Fruit fly (Drosophila melanogaster) Kc167 (cell line): ENCODE measurements around the gene CG11964.

ENCODE experiments used
- Myc ChIP-seq: fragments of >200 bp; optimal IDR thresholded peaks from 2 replicates; lab custom pipeline; 2017; ENCODE audit warnings: missing external identifiers
- Sin3A ChIP-seq: fragments of >200 bp; optimal IDR thresholded peaks from 2 replicates; lab custom pipeline; 2018; ENCODE audit warnings: missing external identifiers
- h ChIP-seq: fragments of >200 bp; optimal IDR thresholded peaks from 3 replicates; lab custom pipeline; 2018; ENCODE audit warnings: missing external identifiers
- insv ChIP-seq: fragments of >200 bp; optimal IDR thresholded peaks from 3 replicates; lab custom pipeline; 2018; ENCODE audit warnings: missing external identifiers
- psq ChIP-seq: fragments of >200 bp; optimal IDR thresholded peaks from 2 replicates; lab custom pipeline; 2017; ENCODE audit warnings: missing external identifiers
- ttk ChIP-seq: sonication (Bioruptor generic); optimal IDR thresholded peaks from 2 replicates; lab custom pipeline; 2017; ENCODE audit warnings: missing external identifiers

CG11964 gene

DNA sequence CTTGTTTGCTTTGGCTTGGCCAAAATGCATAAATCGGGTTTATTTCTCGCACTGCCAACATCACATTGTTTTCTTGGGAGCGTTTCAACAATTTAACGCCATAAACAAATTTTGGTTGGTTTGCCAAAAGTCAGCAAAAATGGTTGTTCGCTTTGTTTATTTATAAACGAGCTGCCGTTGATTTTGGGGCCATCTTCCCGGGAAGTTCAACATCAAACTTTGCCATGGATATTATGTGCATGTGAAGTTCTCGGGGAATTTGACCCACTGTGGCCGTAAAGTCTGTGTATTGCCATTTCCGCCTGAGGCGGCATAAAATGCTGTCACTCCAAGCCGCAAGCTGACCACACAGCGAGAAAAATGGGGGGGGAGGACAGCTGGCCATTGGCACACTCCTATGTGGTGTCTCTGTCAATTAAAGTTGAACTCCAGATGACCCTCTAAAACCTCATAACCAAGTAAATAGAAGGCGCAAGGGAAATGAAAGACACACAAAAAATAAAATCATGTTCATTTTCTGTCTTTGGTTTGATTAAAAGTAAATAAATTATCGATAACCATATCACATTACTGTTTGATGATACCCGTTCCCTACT lies 20.9 kb downstream of the CG11964 start:
- TF ChIP-seq insv (no peak), psq (no peak), Myc (lab: Kevin White, UChicago) (no peak), Sin3A (lab: Kevin White, UChicago) (no peak), ttk (lab: Kevin White, UChicago) (no peak), h (lab: Kevin White, UChicago) (no peak)

dm6 chr3R:8922617-8923242 lies 22.1 kb downstream of the CG11964 start:
- TF ChIP-seq insv (no peak), Myc (lab: Kevin White, UChicago) (no peak), Sin3A (lab: Kevin White, UChicago) (no peak), psq (no peak), ttk (lab: Kevin White, UChicago) (no peak), h (lab: Kevin White, UChicago) (no peak)

- TF ChIP-seq psq (no peak), insv (no peak), ttk (lab: Kevin White, UChicago) (no peak), Myc (lab: Kevin White, UChicago) (no peak), h (lab: Kevin White, UChicago) (no peak), Sin3A (lab: Kevin White, UChicago) (no peak)
Measured at dm6 chr3R:8921880-8922279, 22.9 kb downstream of the CG11964 start.

DNA sequence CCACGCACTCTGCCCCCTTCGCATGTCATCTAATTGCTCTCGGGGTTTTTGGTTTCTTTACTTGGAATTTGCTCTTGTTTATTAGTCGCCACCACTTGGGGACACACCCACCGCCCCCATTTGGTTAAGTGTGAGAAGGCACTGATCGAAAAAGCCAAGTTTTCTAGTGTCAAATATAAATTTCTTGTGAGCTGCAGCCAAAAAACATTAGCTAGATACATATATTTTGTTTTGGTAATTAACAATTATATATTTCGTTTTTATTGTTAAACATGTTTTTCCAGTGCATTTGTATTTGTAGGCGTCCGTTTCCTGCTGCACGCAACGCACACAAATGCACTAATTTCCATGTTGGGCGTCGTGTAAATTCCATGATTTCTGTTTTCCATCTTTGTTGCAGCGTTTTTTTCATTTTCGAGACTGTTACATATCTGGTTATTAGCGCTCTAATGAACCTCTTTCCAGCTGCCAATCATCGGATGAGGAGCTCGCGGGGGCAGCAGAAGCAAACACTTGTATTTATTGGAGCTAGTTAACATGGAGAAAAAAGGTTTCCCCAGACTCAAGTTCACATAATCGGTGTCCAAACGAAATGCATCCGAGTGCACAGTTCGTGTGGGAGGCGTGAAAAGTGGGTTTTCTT lies 24.6 kb downstream of the CG11964 start:
- no peak for TF ChIP-seq Myc (lab: Kevin White, UChicago)
- no peak for TF ChIP-seq Sin3A (lab: Kevin White, UChicago)
- no peak for TF ChIP-seq ttk (lab: Kevin White, UChicago)
- no peak for TF ChIP-seq psq
- no peak for TF ChIP-seq h (lab: Kevin White, UChicago)
- no peak for TF ChIP-seq insv

dm6 chr3R:8918818-8919217 lies 26.0 kb downstream of the CG11964 start:
- no peak for TF ChIP-seq h (lab: Kevin White, UChicago)

DNA sequence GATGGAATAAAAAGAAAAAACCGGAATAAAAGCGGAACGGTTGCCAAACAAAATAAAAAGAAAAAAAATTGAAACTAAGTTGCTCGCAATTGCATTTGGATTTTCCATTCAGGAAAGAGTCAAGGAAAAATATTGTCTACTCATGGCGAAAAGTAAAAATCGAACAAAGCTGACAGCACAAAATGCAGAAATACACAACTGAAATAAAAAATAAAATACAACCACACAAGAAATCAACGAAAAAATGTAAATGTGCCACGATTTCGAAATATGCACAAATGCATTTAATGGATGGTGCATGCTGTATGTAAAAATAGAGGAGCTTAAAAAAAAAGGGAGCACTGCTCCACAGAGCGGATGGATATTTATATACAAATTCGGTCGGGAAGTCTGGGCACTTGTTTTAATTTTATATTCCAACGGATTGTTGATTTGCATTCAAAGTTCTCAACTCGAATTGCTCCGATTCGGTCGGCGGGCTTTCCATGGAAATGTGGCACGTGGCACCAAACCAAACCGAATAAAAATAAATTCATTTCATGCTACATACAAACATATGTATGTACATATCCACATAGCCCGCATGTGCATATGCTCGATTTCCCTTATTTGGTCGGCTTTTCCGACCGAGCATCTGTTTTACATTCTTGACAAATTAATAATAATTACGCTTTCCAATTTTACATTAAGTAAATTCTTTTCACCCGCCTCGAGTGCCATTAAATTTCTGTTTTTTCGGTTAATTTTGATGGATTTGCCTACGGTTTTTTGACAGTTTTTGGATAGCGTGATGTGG lies 29.1 kb downstream of the CG11964 start:
- no peak for TF ChIP-seq insv
- TF ChIP-seq Sin3A (lab: Kevin White, UChicago): no peak

DNA sequence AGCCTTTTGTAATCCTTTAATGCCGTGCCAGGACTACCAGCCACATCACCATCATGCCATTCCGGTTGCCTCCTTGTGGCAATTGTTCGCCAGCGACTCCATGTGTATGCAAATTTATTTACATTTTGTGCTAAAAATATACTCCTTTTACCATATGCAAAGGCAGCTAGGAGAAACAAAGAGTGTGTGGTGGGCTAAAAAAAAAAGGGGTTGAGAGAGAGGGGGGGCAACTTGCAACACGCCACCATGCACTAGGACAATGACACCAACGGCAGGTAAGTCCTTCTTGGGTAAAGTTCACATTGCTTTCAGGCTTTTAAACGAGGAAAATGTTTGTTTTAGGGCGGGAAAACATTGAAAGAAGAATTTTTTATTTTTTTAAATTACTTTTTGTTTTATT lies 29.9 kb downstream of the CG11964 start:
- TF ChIP-seq Sin3A (lab: Kevin White, UChicago): no peak
- no peak for TF ChIP-seq insv
- TF ChIP-seq h (lab: Kevin White, UChicago): no peak
- no peak for TF ChIP-seq Myc (lab: Kevin White, UChicago)
- no peak for TF ChIP-seq psq
- no peak for TF ChIP-seq ttk (lab: Kevin White, UChicago)

dm6 chr3R:8896740-8897139 lies 48.1 kb downstream of the CG11964 start:
- TF ChIP-seq h (lab: Kevin White, UChicago): no peak
- TF ChIP-seq psq: no peak
- no peak for TF ChIP-seq Sin3A (lab: Kevin White, UChicago)
- no peak for TF ChIP-seq Myc (lab: Kevin White, UChicago)
- TF ChIP-seq ttk (lab: Kevin White, UChicago): no peak
- no peak for TF ChIP-seq insv

- no peak for TF ChIP-seq Myc (lab: Kevin White, UChicago)
- TF ChIP-seq psq: no peak
Measured at dm6 chr3R:8892993-8893670, 51.7 kb downstream of the CG11964 start.
